Fruit fly (Drosophila melanogaster) whole organism, wandering third instar larva: Measurements from ENCODE around the gene UbcE2H.

Experiments used
- Abd-B ChIP-seq: fragments of >200 bp; optimal IDR thresholded peaks from 2 replicates; lab custom pipeline; 2017; ENCODE audit warnings: missing biosample characterization, missing genetic modification characterization
- CG32264 ChIP-seq: fragments of 200-800 bp; sonication (Bioruptor generic); optimal IDR thresholded peaks from 2 replicates; lab custom pipeline; 2016; ENCODE audit warnings: missing biosample characterization, missing genetic modification characterization
- CG9705 ChIP-seq: fragments of 200-800 bp; sonication (Bioruptor generic); optimal IDR thresholded peaks from 2 replicates; lab custom pipeline; 2018; ENCODE audit warnings: missing biosample characterization, mild to moderate bottlenecking, missing genetic modification characterization
- CrebA ChIP-seq: fragments of 200-800 bp; sonication (Bioruptor generic); optimal IDR thresholded peaks from 2 replicates; lab custom pipeline; 2016; ENCODE audit warnings: missing biosample characterization, mild to moderate bottlenecking, missing genetic modification characterization, borderline replicate concordance
- Dfd ChIP-seq: fragments of >200 bp; optimal IDR thresholded peaks from 2 replicates; lab custom pipeline; 2017; ENCODE audit warnings: missing biosample characterization, missing genetic modification characterization
- Dif ChIP-seq: fragments of 200-275, 200-300 bp; sonication (Bioruptor generic); optimal IDR thresholded peaks from 2 replicates; lab custom pipeline; 2018; ENCODE audit warnings: missing biosample characterization, missing genetic modification characterization; ENCODE audit not compliant: partially characterized antibody
- GATAd ChIP-seq: sonication (Bioruptor generic); optimal IDR thresholded peaks from 2 replicates; lab custom pipeline; 2016; ENCODE audit warnings: missing biosample characterization, missing genetic modification characterization
- HLH106 ChIP-seq: fragments of 200-800 bp; optimal IDR thresholded peaks from 3 replicates; lab custom pipeline; 2019; ENCODE audit warnings: missing biosample characterization, mild to moderate bottlenecking, missing genetic modification characterization, moderate library complexity
- Hnf4 ChIP-seq: fragments of 200-800 bp; sonication (Bioruptor generic); optimal IDR thresholded peaks from 2 replicates; lab custom pipeline; 2016; ENCODE audit warnings: missing biosample characterization, mild to moderate bottlenecking, missing genetic modification characterization
- Hr78 ChIP-seq: fragments of >200 bp; optimal IDR thresholded peaks from 2 replicates; lab custom pipeline; 2017; ENCODE audit warnings: missing biosample characterization, missing genetic modification characterization
- Hr83 ChIP-seq: fragments of 200-300 bp; sonication (Bioruptor generic); optimal IDR thresholded peaks from 2 replicates; lab custom pipeline; 2016; ENCODE audit warnings: missing biosample characterization, mild to moderate bottlenecking, missing genetic modification characterization, moderate library complexity; ENCODE audit not compliant: poor library complexity, severe bottlenecking
- Jra ChIP-seq: sonication (Bioruptor generic); optimal IDR thresholded peaks from 2 replicates; lab custom pipeline; 2016; ENCODE audit warnings: missing biosample characterization, missing genetic modification characterization
- Mio ChIP-seq: sonication (Bioruptor generic); optimal IDR thresholded peaks from 2 replicates; lab custom pipeline; 2016; ENCODE audit warnings: missing biosample characterization, missing genetic modification characterization
- Myc ChIP-seq: fragments of >200 bp; optimal IDR thresholded peaks from 2 replicates; lab custom pipeline; 2017
- N ChIP-seq: fragments of >200 bp; optimal IDR thresholded peaks from 2 replicates; lab custom pipeline; 2018; ENCODE audit warnings: missing biosample characterization, missing external identifiers, missing genetic modification characterization
- OdsH ChIP-seq: fragments of 200-800 bp; sonication (Bioruptor generic); optimal IDR thresholded peaks from 2 replicates; lab custom pipeline; 2016; ENCODE audit warnings: missing biosample characterization, mild to moderate bottlenecking, missing genetic modification characterization
- Rel ChIP-seq, 2 experiments: fragments of 200-800 bp; sonication (Bioruptor generic) in 1 of 2; optimal IDR thresholded peaks; 2 replicates in 1 of 2; 3 replicates in 1 of 2; lab custom pipeline; 2016 to 2019; ENCODE audit warnings: mild to moderate bottlenecking in 2 of 2, missing biosample characterization in 2 of 2, missing genetic modification characterization in 2 of 2, moderate library complexity in 1 of 2
- Sp1 ChIP-seq: fragments of 200-800 bp; sonication (Bioruptor generic); optimal IDR thresholded peaks from 3 replicates; lab custom pipeline; 2019; ENCODE audit warnings: missing biosample characterization, mild to moderate bottlenecking, missing genetic modification characterization, moderate library complexity
- Vsx2 ChIP-seq: fragments of 200-300, 225-300 bp; sonication (Bioruptor generic); optimal IDR thresholded peaks from 2 replicates; lab custom pipeline; 2018; ENCODE audit warnings: missing biosample characterization, missing genetic modification characterization; ENCODE audit not compliant: partially characterized antibody
- br ChIP-seq: fragments of 200-800 bp; sonication (Bioruptor generic); optimal IDR thresholded peaks from 2 replicates; lab custom pipeline; 2016; ENCODE audit warnings: missing biosample characterization, missing genetic modification characterization
- brk ChIP-seq: fragments of 200-800 bp; sonication (Bioruptor generic); optimal IDR thresholded peaks from 2 replicates; lab custom pipeline; 2016; ENCODE audit warnings: missing biosample characterization, mild to moderate bottlenecking, missing genetic modification characterization
- dl ChIP-seq, 2 experiments: fragments of 175-275, 200-275 bp in 1 of 2; fragments of 200-275 bp in 1 of 2; sonication (Bioruptor generic); optimal IDR thresholded peaks; lab custom pipeline; 2018; ENCODE audit warnings: mild to moderate bottlenecking in 2 of 2, missing biosample characterization in 2 of 2, missing genetic modification characterization in 2 of 2, moderate library complexity in 2 of 2; ENCODE audit not compliant: partially characterized antibody in 2 of 2, insufficient read depth in 1 of 2
- dmrt93B ChIP-seq: fragments of 200-800 bp; sonication (Bioruptor generic); optimal IDR thresholded peaks from 2 replicates; lab custom pipeline; 2018; ENCODE audit warnings: missing biosample characterization, mild to moderate bottlenecking, missing genetic modification characterization
- dsf ChIP-seq: sonication (Bioruptor generic); optimal IDR thresholded peaks from 2 replicates; lab custom pipeline; 2016; ENCODE audit warnings: missing biosample characterization, missing genetic modification characterization, borderline replicate concordance
- ey ChIP-seq: fragments of 200-800 bp; sonication (Bioruptor generic); optimal IDR thresholded peaks from 2 replicates; lab custom pipeline; 2016; ENCODE audit warnings: missing biosample characterization, missing genetic modification characterization
- foxo ChIP-seq, 2 experiments: fragments of 200-800 bp; sonication (Bioruptor generic); optimal IDR thresholded peaks; 2 replicates in 1 of 2; 3 replicates in 1 of 2; lab custom pipeline; 2016 to 2017; ENCODE audit warnings: missing biosample characterization in 2 of 2, missing genetic modification characterization in 2 of 2
- fru ChIP-seq: fragments of 200-800 bp; sonication (Bioruptor generic); optimal IDR thresholded peaks from 3 replicates; lab custom pipeline; 2016; ENCODE audit warnings: missing biosample characterization, mild to moderate bottlenecking, missing genetic modification characterization
- h ChIP-seq: fragments of 200-800 bp; sonication (Bioruptor generic); optimal IDR thresholded peaks from 3 replicates; lab custom pipeline; 2016; ENCODE audit warnings: missing biosample characterization, mild to moderate bottlenecking, missing genetic modification characterization
- jim ChIP-seq: fragments of 175-275, 200-325 bp; sonication (Bioruptor generic); optimal IDR thresholded peaks from 2 replicates; lab custom pipeline; 2016; ENCODE audit warnings: missing biosample characterization, mild to moderate bottlenecking, missing genetic modification characterization
- lola ChIP-seq: fragments of >200 bp; optimal IDR thresholded peaks from 2 replicates; lab custom pipeline; 2017; ENCODE audit warnings: missing biosample characterization, missing genetic modification characterization
- pan ChIP-seq: fragments of >200 bp; optimal IDR thresholded peaks from 2 replicates; lab custom pipeline; 2017
- psq ChIP-seq: fragments of 200-800 bp; sonication (Bioruptor generic); optimal IDR thresholded peaks from 3 replicates; lab custom pipeline; 2017; ENCODE audit warnings: missing biosample characterization, mild to moderate bottlenecking, missing genetic modification characterization, moderate library complexity
- rgr ChIP-seq: fragments of 200-800 bp; sonication (Bioruptor generic); optimal IDR thresholded peaks from 3 replicates; lab custom pipeline; 2016; ENCODE audit warnings: missing biosample characterization, mild to moderate bottlenecking, missing genetic modification characterization
- sage ChIP-seq: fragments of 200-800 bp; sonication (Bioruptor generic); optimal IDR thresholded peaks from 2 replicates; lab custom pipeline; 2016; ENCODE audit warnings: missing biosample characterization, mild to moderate bottlenecking, missing genetic modification characterization
- sv ChIP-seq: fragments of 200-800 bp; sonication (Bioruptor generic); optimal IDR thresholded peaks from 3 replicates; lab custom pipeline; 2016; ENCODE audit warnings: missing biosample characterization, missing genetic modification characterization
- tai ChIP-seq: sonication (Bioruptor generic); optimal IDR thresholded peaks from 2 replicates; lab custom pipeline; 2016; ENCODE audit warnings: missing biosample characterization, missing genetic modification characterization
- usp ChIP-seq: fragments of >200 bp; optimal IDR thresholded peaks from 2 replicates; lab custom pipeline; 2017; ENCODE audit warnings: missing biosample characterization, missing genetic modification characterization
- woc ChIP-seq: sonication (Bioruptor generic); optimal IDR thresholded peaks from 2 replicates; lab custom pipeline; 2016; ENCODE audit warnings: missing biosample characterization, mild to moderate bottlenecking, missing genetic modification characterization

UbcE2H gene

DNA sequence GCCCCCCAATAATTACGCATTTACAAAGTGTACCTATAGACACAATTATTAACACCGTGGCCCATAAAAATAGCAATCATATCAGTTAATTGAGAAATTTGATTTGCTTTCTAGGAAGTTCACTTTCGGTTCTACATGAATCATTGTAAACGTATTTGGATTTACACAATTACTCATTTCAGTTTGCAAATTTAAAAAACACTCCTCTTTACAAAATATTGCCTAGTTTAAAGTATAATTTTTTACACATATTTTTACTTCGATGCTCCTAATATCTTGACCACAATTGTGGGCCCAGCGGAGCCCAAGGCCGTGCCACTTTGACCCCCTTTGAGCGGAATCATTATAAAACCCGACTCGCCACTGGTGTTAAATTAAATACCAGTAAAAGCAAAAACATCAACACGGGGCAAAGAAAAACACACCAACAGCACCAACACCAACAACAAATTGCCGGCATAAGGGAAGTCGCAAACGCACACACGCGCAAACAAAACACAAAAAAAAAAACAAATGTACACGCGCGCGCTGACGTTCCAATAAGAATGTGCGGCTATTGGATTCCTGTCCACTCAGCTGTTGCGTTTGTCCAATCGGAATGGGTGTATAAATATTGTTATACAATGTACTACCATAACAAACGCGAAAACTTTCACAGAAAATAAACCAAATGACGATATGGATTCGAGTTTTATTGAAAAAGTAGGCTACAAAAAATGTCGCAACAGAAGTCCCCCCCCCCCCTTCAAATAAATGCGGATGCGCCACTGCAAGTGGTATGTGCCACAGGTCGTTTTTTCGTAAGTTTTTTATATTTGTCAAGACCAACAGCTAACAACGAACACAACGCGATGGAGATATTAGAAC lies 20.8 kb upstream of the UbcE2H start:
- peak; percentile 29 for TF ChIP-seq HLH106 (tag; lab: Kevin White, UChicago)
- TF ChIP-seq Dfd (GFP tag; lab: Kevin White, UChicago), result no peak
- no peak for TF ChIP-seq N (GFP tag; lab: Kevin White, UChicago)
- TF ChIP-seq Hnf4 (GFP tag; lab: Kevin White, UChicago), result peak; percentile 26
- no peak for TF ChIP-seq CrebA (GFP tag; lab: Kevin White, UChicago)
- peak; percentile 7 for TF ChIP-seq psq (GFP tag; lab: Kevin White, UChicago)
- TF ChIP-seq pan (lab: Kevin White, UChicago), result no peak
- peak; percentile 19 for TF ChIP-seq Sp1 (GFP tag; lab: Kevin White, UChicago)
- TF ChIP-seq brk (GFP tag; lab: Kevin White, UChicago), result no peak
- no peak for TF ChIP-seq usp (GFP tag; lab: Kevin White, UChicago)
- TF ChIP-seq Rel (GFP tag; optimal IDR thresholded peaks at IDR 0.05; lab: Kevin White, UChicago), result no peak
- no peak for TF ChIP-seq Rel (tag; optimal IDR thresholded peaks at IDR 0.05; lab: Kevin White, UChicago)
- no peak for TF ChIP-seq Jra
- TF ChIP-seq Vsx2, result no peak
- TF ChIP-seq woc, result peak; percentile 25
- TF ChIP-seq lola (GFP tag; lab: Kevin White, UChicago), result no peak
- no peak for TF ChIP-seq Dif (GFP tag; lab: Kevin White, UChicago)
- TF ChIP-seq br (GFP tag; lab: Kevin White, UChicago), result peak; percentile 31
- TF ChIP-seq dsf (GFP tag; lab: Kevin White, UChicago), result no peak
- no peak for TF ChIP-seq jim (GFP tag; lab: Kevin White, UChicago)
- no peak for TF ChIP-seq Hr78
- TF ChIP-seq GATAd, result no peak
- TF ChIP-seq Hr83 (GFP tag; lab: Kevin White, UChicago), result no peak
- TF ChIP-seq dl (GFP tag; optimal IDR thresholded peaks at IDR 0.05; lab: Kevin White, UChicago; ENCODE audit: insufficient read depth in 1 of 2, partially characterized antibody in 2 of 2), result no peak
- TF ChIP-seq fru (GFP tag; lab: Kevin White, UChicago), result no peak
- no peak for TF ChIP-seq Abd-B (GFP tag; lab: Kevin White, UChicago)
- TF ChIP-seq sage (GFP tag; lab: Kevin White, UChicago), result no peak
- TF ChIP-seq dmrt93B, result no peak
- TF ChIP-seq Mio (GFP tag; lab: Kevin White, UChicago), result no peak
- no peak for TF ChIP-seq CG9705 (GFP tag; lab: Kevin White, UChicago)
- no peak for TF ChIP-seq ey (GFP tag; lab: Kevin White, UChicago)
- no peak for TF ChIP-seq CG32264 (GFP tag; lab: Kevin White, UChicago)
- TF ChIP-seq h (GFP tag; lab: Kevin White, UChicago), result peak; percentile 20
- peak; percentile 37 for TF ChIP-seq rgr
- TF ChIP-seq OdsH (GFP tag; lab: Kevin White, UChicago), result no peak
- TF ChIP-seq tai (GFP tag; lab: Kevin White, UChicago), result no peak
- TF ChIP-seq sv (GFP tag; lab: Kevin White, UChicago), result peak; percentile 3
- TF ChIP-seq Myc, result no peak
- no peak for TF ChIP-seq foxo (GFP tag; optimal IDR thresholded peaks at IDR 0.05; lab: Kevin White, UChicago)
- TF ChIP-seq, all 38 proteins: peak for 9
